Fruit fly (Drosophila melanogaster): ENCODE results near the gene CG46306.

Gene CG46306

DNA sequence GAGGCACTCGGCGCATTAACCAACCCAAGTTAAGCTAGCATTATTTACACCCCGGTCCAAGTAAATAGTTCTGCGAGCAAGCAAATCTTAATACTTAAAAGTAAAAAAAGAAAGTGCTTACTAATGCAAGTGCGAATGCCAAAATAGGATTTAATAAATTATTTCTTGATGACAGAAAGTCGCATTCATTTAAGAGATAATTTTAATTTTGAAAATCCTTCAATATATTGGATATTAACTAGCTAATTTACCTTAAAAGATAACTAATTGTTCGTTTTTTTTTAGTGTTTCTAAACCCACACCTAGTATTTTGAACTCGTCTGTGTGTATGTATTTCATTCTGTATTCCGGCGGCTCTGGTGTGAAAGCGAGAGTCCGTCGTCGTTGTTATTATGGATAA, 19.4 kb upstream of the CG46306 start (continued):
- TF ChIP-seq CG13775 (GFP tag; optimal IDR thresholded peaks at IDR 0.05) (peak; percentile 25), Drgx (GFP tag; IDR thresholded peaks at IDR 0.05) (0 out of 2 replicates have a peak, but pooled peaks have one; percentile 31), Sry-δ (GFP tag; optimal IDR thresholded peaks at IDR 0.05) (no peak), CG17361 (GFP tag; IDR thresholded peaks at IDR 0.05) (peak; percentile 74), wdn (GFP tag; IDR thresholded peaks at IDR 0.05) (no peak), CG2712 (tag; optimal IDR thresholded peaks at IDR 0.05) (peak; percentile 54), dati (GFP tag; IDR thresholded peaks at IDR 0.05) (no peak), CTCF (GFP tag; optimal IDR thresholded peaks at IDR 0.05) (peak; percentile 35), Lhr (GFP tag; optimal IDR thresholded peaks at IDR 0.05) (no peak), CG16779 (GFP tag; IDR thresholded peaks at IDR 0.05) (no peak), CG3163 (GFP tag; optimal IDR thresholded peaks at IDR 0.05) (no peak), CG10959 (GFP tag; IDR thresholded peaks at IDR 0.05) (no peak), CG33213 (GFP tag; optimal IDR thresholded peaks at IDR 0.05) (no peak), CG12219 (GFP tag; optimal IDR thresholded peaks at IDR 0.05) (peak; percentile 45), Xbp1 (GFP tag; optimal IDR thresholded peaks at IDR 0.05) (peak; percentile 47)

dm6 chrX:16849517-16849916, 14.2 kb upstream of the CG46306 start:
- TF ChIP-seq ab (GFP tag; optimal IDR thresholded peaks at IDR 0.05) (no peak), sr (GFP tag; IDR thresholded peaks at IDR 0.05) (peak; percentile 72), CG4360 (GFP tag; IDR thresholded peaks at IDR 0.05) (peak; percentile 84), Adf1 (GFP tag; IDR thresholded peaks at IDR 0.05) (peak; percentile 71), dati (GFP tag; IDR thresholded peaks at IDR 0.05) (no peak), trem (tag; optimal IDR thresholded peaks at IDR 0.05) (no peak), Hr78 (GFP tag; optimal IDR thresholded peaks at IDR 0.05) (peak in 1 of 2 experiments; percentile 48), CG3995 (GFP tag; optimal IDR thresholded peaks at IDR 0.05) (no peak), NFAT (GFP tag; IDR thresholded peaks at IDR 0.05) (no peak), ind (GFP tag; optimal IDR thresholded peaks at IDR 0.05) (no peak), Ets65A (GFP tag) (peak; percentile 9)

dm6 chrX:16848978-16849377, 13.7 kb upstream of the CG46306 start:
- TF ChIP-seq HLH3B (GFP tag; IDR thresholded peaks at IDR 0.05): peak; percentile 54
- TF ChIP-seq dmrt99B (tag; optimal IDR thresholded peaks at IDR 0.05): peak; percentile 39
- TF ChIP-seq ato (GFP tag; IDR thresholded peaks at IDR 0.05; ENCODE audit: partially characterized antibody): no peak
- TF ChIP-seq dysf (GFP tag; IDR thresholded peaks at IDR 0.05): 0 out of 3 replicates have a peak, but pooled peaks have one; percentile 36
- 0 out of 2 replicates have a peak, but pooled peaks have one; percentile 13 for TF ChIP-seq peb (GFP tag; IDR thresholded peaks at IDR 0.05)
- TF ChIP-seq so (GFP tag; IDR thresholded peaks at IDR 0.05): no peak
- TF ChIP-seq wek (GFP tag; optimal IDR thresholded peaks at IDR 0.05): no peak
- peak; percentile 16 for TF ChIP-seq CG2712 (tag; optimal IDR thresholded peaks at IDR 0.05)
- peak; percentile 37 for TF ChIP-seq D19A (tag; optimal IDR thresholded peaks at IDR 0.05)
- no peak for TF ChIP-seq CG15601 (tag; optimal IDR thresholded peaks at IDR 0.05)
- no peak for TF ChIP-seq twi (tag; optimal IDR thresholded peaks at IDR 0.05)
- no peak for TF ChIP-seq Six4 (GFP tag; optimal IDR thresholded peaks at IDR 0.05)
- TF ChIP-seq pan (optimal IDR thresholded peaks at IDR 0.05): no peak
- TF ChIP-seq pan (GFP tag; optimal IDR thresholded peaks at IDR 0.05 in 1 of 2, IDR thresholded peaks at IDR 0.05 in 1 of 2): peak in 1 of 2 experiments; percentile 8
- peak; percentile 28 for TF ChIP-seq fd96Cb (tag; optimal IDR thresholded peaks at IDR 0.05)
- TF ChIP-seq D (optimal IDR thresholded peaks at IDR 0.05): no peak
- peak; percentile 5 for TF ChIP-seq D (GFP tag; optimal IDR thresholded peaks at IDR 0.05)
- no peak for TF ChIP-seq CG8944 (GFP tag; optimal IDR thresholded peaks at IDR 0.05)
- no peak for TF ChIP-seq Hmr (GFP tag; optimal IDR thresholded peaks at IDR 0.05)
- TF ChIP-seq jumu (GFP tag; optimal IDR thresholded peaks at IDR 0.05): no peak
- peak; percentile 7 for TF ChIP-seq Sox100B (GFP tag; optimal IDR thresholded peaks at IDR 0.05)
- peak; percentile 40 for TF ChIP-seq phol (tag; optimal IDR thresholded peaks at IDR 0.05)
- TF ChIP-seq CG10274 (GFP tag; optimal IDR thresholded peaks at IDR 0.05): peak; percentile 64
- no peak for TF ChIP-seq usp (GFP tag; optimal IDR thresholded peaks at IDR 0.05)
- no peak for TF ChIP-seq CG17361 (GFP tag; IDR thresholded peaks at IDR 0.05)
- TF ChIP-seq Hr51 (GFP tag; optimal IDR thresholded peaks at IDR 0.05): peak in 1 of 2 experiments; percentile 8
- TF ChIP-seq hkb (optimal IDR thresholded peaks at IDR 0.05): no peak
- TF ChIP-seq hkb (GFP tag; IDR thresholded peaks at IDR 0.05): peak; percentile 43; the same call in 1 of the 2 replicates

All from whole organism, embryonic.